Worm (Caenorhabditis elegans): ENCODE measurements around the gene B0222.15.

B0222.15 gene

ce11 chrV:9168089-9168488, 11.5 kb upstream of the B0222.15 start, which contains the start of gene B0222.11:
Gene B0222.11, minus strand, starts transcription at chrV:9168189.
- TF ChIP-seq aha-1 (tag): no peak
- TF ChIP-seq nhr-237 (tag; optimal IDR thresholded peaks at IDR 0.05): no peak
- no peak for TF ChIP-seq snpc-1.2 (GFP tag; IDR thresholded peaks at IDR 0.05)
- TF ChIP-seq ceh-82 (tag; optimal IDR thresholded peaks at IDR 0.05): no peak
- no peak for TF ChIP-seq T26A8.4 (GFP tag; IDR thresholded peaks at IDR 0.05)
- TF ChIP-seq nhr-48 (tag; optimal IDR thresholded peaks at IDR 0.05): no peak
- no peak for TF ChIP-seq lin-38 (GFP tag; IDR thresholded peaks at IDR 0.05)

- no peak for TF ChIP-seq spr-1 (tag; optimal IDR thresholded peaks at IDR 0.05)
- no peak for TF ChIP-seq F44E2.7 (GFP tag; IDR thresholded peaks at IDR 0.05)
- peak; percentile 19 for TF ChIP-seq nhr-28 (tag; optimal IDR thresholded peaks at IDR 0.05)
- no peak for TF ChIP-seq zag-1 (tag; optimal IDR thresholded peaks at IDR 0.05)
- TF ChIP-seq gei-8 (GFP tag; optimal IDR thresholded peaks at IDR 0.05): no peak
- TF ChIP-seq cey-2 (tag; optimal IDR thresholded peaks at IDR 0.05; ENCODE audit: borderline replicate concordance, insufficient read depth): no peak
- TF ChIP-seq aha-1 (tag): peak; percentile 22
- no peak for TF ChIP-seq fos-1 (tag; optimal IDR thresholded peaks at IDR 0.05)
- peak; percentile 13 for TF ChIP-seq nhr-25 (tag; optimal IDR thresholded peaks at IDR 0.05; ENCODE audit: borderline replicate concordance, insufficient read depth)
- TF ChIP-seq unc-62 (GFP tag; optimal IDR thresholded peaks at IDR 0.05 in 1 of 2): peak in 1 of 2 experiments; percentile 89
- no peak for TF ChIP-seq unc-62 (tag; optimal IDR thresholded peaks at IDR 0.05)
- TF ChIP-seq daf-12 (tag; optimal IDR thresholded peaks at IDR 0.05): no peak
- no peak for TF ChIP-seq arid-1 (GFP tag; conservative IDR thresholded peaks at IDR 0.05)
Measured at ce11 chrV:9166306-9166705, 9.7 kb upstream of the B0222.15 start.

DNA sequence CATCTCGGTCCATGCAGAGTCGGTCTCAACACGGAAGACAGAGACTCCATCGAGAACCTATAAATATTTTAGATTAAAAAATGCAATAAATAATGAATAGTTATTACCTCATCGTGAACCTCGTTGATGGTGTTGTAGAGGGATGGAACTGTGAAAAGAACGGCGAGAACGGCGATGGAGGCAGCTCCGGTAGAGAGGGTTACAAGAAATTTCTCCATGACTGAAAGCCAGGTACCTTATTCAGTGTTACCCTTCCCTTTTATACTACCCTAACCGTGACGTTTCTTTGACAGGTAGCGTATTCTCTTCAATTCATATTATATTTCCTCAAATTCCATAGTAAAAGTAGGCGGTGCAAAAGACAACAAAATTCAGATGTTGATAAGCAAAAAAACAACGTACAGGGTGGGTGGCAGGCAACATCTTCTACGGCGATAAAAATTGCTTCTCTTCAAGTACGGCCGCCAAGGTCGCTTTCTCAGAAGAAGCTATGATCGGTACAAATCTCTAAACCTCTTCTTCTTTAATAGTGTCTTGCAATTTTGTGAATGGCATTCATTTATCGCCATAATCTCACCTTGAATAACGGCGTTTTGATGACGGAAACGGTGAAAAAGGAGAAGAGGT, 8.6 kb upstream of the B0222.15 start, which contains the start of gene col-10:
Gene col-10 (minus strand): TSS at position 235 of the 627 bp plus-strand sequence.
- TF ChIP-seq mes-2 (tag; optimal IDR thresholded peaks at IDR 0.05; ENCODE audit: poor library complexity, severe bottlenecking) (no peak), rbr-2 (tag; optimal IDR thresholded peaks at IDR 0.05) (no peak), ceh-44 (GFP tag; IDR thresholded peaks at IDR 0.05) (no peak), snpc-4 (tag; optimal IDR thresholded peaks at IDR 0.05) (no peak), nhr-28 (tag; optimal IDR thresholded peaks at IDR 0.05) (peak; percentile 41), hlh-11 (tag; optimal IDR thresholded peaks at IDR 0.05) (peak; percentile 6), ama-1 (optimal IDR thresholded peaks at IDR 0.05) (peak; percentile 95), mxl-3 (GFP tag; optimal IDR thresholded peaks at IDR 0.05) (no peak), spr-1 (tag; optimal IDR thresholded peaks at IDR 0.05) (no peak), lin-1 (GFP tag; IDR thresholded peaks at IDR 0.05) (no peak), T26A8.4 (GFP tag; IDR thresholded peaks at IDR 0.05) (0 out of 2 replicates have a peak, but pooled peaks have one; percentile 33), daf-16 (GFP tag; optimal IDR thresholded peaks at IDR 0.05) (no peak), daf-16 (tag; optimal IDR thresholded peaks at IDR 0.05) (no peak), ZK337.2 (GFP tag; IDR thresholded peaks at IDR 0.05) (no peak), snpc-1.2 (GFP tag; IDR thresholded peaks at IDR 0.05) (peak; percentile 35; the same call in 1 of the 2 replicates), nhr-42 (GFP tag; IDR thresholded peaks at IDR 0.05) (0 out of 2 replicates have a peak, but pooled peaks have one; percentile 18), unc-62 (GFP tag; optimal IDR thresholded peaks at IDR 0.05 in 1 of 2) (peak in 1 of 2 experiments; percentile 66), unc-62 (tag; optimal IDR thresholded peaks at IDR 0.05) (no peak), mep-1 (tag; optimal IDR thresholded peaks at IDR 0.05) (peak; percentile 3), pha-4 (GFP tag; IDR thresholded peaks at IDR 0.05) (no peak), pha-4 (tag; optimal IDR thresholded peaks at IDR 0.05) (no peak), nhr-25 (tag; optimal IDR thresholded peaks at IDR 0.05; ENCODE audit: borderline replicate concordance, insufficient read depth) (peak; percentile 76)

ce11 chrV:9163897-9164296, 7.3 kb upstream of the B0222.15 start:
- TF ChIP-seq nhr-237 (tag; optimal IDR thresholded peaks at IDR 0.05) (no peak), nhr-42 (GFP tag; IDR thresholded peaks at IDR 0.05) (no peak), lin-29 (GFP tag; IDR thresholded peaks at IDR 0.05) (no peak), lim-7 (GFP tag; IDR thresholded peaks at IDR 0.05) (no peak), ctbp-1 (GFP tag; IDR thresholded peaks at IDR 0.05) (no peak), lir-3 (tag; optimal IDR thresholded peaks at IDR 0.05) (no peak), mes-2 (tag; optimal IDR thresholded peaks at IDR 0.05; ENCODE audit: poor library complexity, severe bottlenecking) (peak; percentile 35), ceh-62 (tag; optimal IDR thresholded peaks at IDR 0.05) (no peak), daf-8 (GFP tag; IDR thresholded peaks at IDR 0.05) (no peak), zag-1 (tag; optimal IDR thresholded peaks at IDR 0.05) (no peak), aha-1 (tag) (no peak), attf-4 (tag; optimal IDR thresholded peaks at IDR 0.05) (no peak), ceh-28 (tag; optimal IDR thresholded peaks at IDR 0.05) (no peak), hmg-1.1 (GFP tag; IDR thresholded peaks at IDR 0.05) (no peak), daf-12 (tag; optimal IDR thresholded peaks at IDR 0.05) (no peak), dmd-6 (GFP tag; IDR thresholded peaks at IDR 0.05) (no peak), lin-39 (tag; optimal IDR thresholded peaks at IDR 0.05) (no peak), unc-62 (GFP tag; optimal IDR thresholded peaks at IDR 0.05 in 1 of 2) (peak in 1 of 2 experiments; percentile 24), unc-62 (tag; optimal IDR thresholded peaks at IDR 0.05) (no peak)

Measured in whole organism, L4 larva.